Worm (Caenorhabditis elegans) whole organism, late embryonic: ENCODE measurements around the gene spp-7.

Experiments
- C08G9.2 ChIP-seq: sonication (generic microtip); optimal IDR thresholded peaks from 2 replicates; lab custom pipeline; 2016; ENCODE audit warnings: mild to moderate bottlenecking, missing genetic modification characterization, moderate library complexity, missing compliant biosample characterization
- C38D4.7 ChIP-seq: fragments of 200-800 bp; sonication (Bioruptor generic); optimal IDR thresholded peaks from 2 replicates; lab custom pipeline; 2018; ENCODE audit warnings: mild to moderate bottlenecking, missing genetic modification characterization, moderate library complexity, missing compliant biosample characterization
- F13H6.1 ChIP-seq: sonication (generic microtip); optimal IDR thresholded peaks from 2 replicates; lab custom pipeline; 2016; ENCODE audit warnings: missing genetic modification characterization, missing compliant biosample characterization
- ama-1 ChIP-seq: fragments of 150-350 bp; optimal IDR thresholded peaks from 2 replicates; lab custom pipeline; 2014
- ceh-14 ChIP-seq: sonication (generic microtip); optimal IDR thresholded peaks from 2 replicates; lab custom pipeline; 2016; ENCODE audit warnings: missing genotype, missing genetic modification characterization, missing compliant biosample characterization
- ceh-18 ChIP-seq: sonication (generic microtip); optimal IDR thresholded peaks from 2 replicates; lab custom pipeline; 2016; ENCODE audit warnings: missing genetic modification characterization, missing compliant biosample characterization
- ceh-19 ChIP-seq: fragments of 200-800 bp; sonication (Bioruptor generic); optimal IDR thresholded peaks from 2 replicates; lab custom pipeline; 2018; ENCODE audit warnings: mild to moderate bottlenecking, missing genetic modification characterization, missing compliant biosample characterization
- ceh-2 ChIP-seq: sonication (generic microtip); optimal IDR thresholded peaks from 2 replicates; lab custom pipeline; 2016; ENCODE audit warnings: missing genotype, missing genetic modification characterization, missing compliant biosample characterization
- ceh-22 ChIP-seq: sonication (generic microtip); optimal IDR thresholded peaks from 2 replicates; lab custom pipeline; 2017; ENCODE audit warnings: missing biosample characterization, missing genetic modification characterization
- ceh-30 ChIP-seq: fragments of 150-350 bp; optimal IDR thresholded peaks from 2 replicates; lab custom pipeline; 2014; ENCODE audit warnings: missing biosample characterization, missing genetic modification characterization
- ceh-34 ChIP-seq: sonication (generic microtip); optimal IDR thresholded peaks from 2 replicates; lab custom pipeline; 2016; ENCODE audit warnings: mild to moderate bottlenecking, missing genetic modification characterization, missing compliant biosample characterization
- ceh-45 ChIP-seq: fragments of 200-800 bp; sonication (Bioruptor generic); IDR thresholded peaks from 2 replicates; pipeline ENCODE4 v1.3.6; 2022; ENCODE audit warnings: missing genetic modification reagents, missing genetic modification characterization, missing compliant biosample characterization
- ceh-48 ChIP-seq: sonication (generic microtip); optimal IDR thresholded peaks from 2 replicates; lab custom pipeline; 2016; ENCODE audit warnings: missing genetic modification characterization, inconsistent platforms, missing compliant biosample characterization
- ceh-6 ChIP-seq: fragments of 200-800 bp; sonication (Bioruptor generic); optimal IDR thresholded peaks from 2 replicates; lab custom pipeline; 2018; ENCODE audit warnings: mild to moderate bottlenecking, missing genetic modification characterization, missing compliant biosample characterization
- che-1 ChIP-seq: sonication (generic microtip); optimal IDR thresholded peaks from 2 replicates; lab custom pipeline; 2016; ENCODE audit warnings: mild to moderate bottlenecking, missing genetic modification characterization, missing compliant biosample characterization
- dve-1 ChIP-seq: sonication (generic microtip); optimal IDR thresholded peaks from 2 replicates; lab custom pipeline; 2017; ENCODE audit warnings: antibody characterized with exemption, mild to moderate bottlenecking, missing genetic modification characterization, missing compliant biosample characterization
- elt-2 ChIP-seq: sonication (generic microtip); optimal IDR thresholded peaks from 2 replicates; lab custom pipeline; 2016; ENCODE audit warnings: missing genetic modification reagents, missing genetic modification characterization, missing compliant biosample characterization
- elt-4 ChIP-seq: sonication (generic microtip); optimal IDR thresholded peaks from 2 replicates; lab custom pipeline; 2016; ENCODE audit warnings: missing genetic modification characterization, missing compliant biosample characterization
- ets-4 ChIP-seq: sonication (generic microtip); optimal IDR thresholded peaks from 2 replicates; lab custom pipeline; 2016; ENCODE audit warnings: missing genetic modification characterization, missing compliant biosample characterization
- eyg-1 ChIP-seq: sonication (generic microtip); optimal IDR thresholded peaks from 2 replicates; lab custom pipeline; 2016; ENCODE audit warnings: missing genotype, missing genetic modification characterization, missing compliant biosample characterization
- fax-1 ChIP-seq: sonication (generic microtip); optimal IDR thresholded peaks from 2 replicates; lab custom pipeline; 2016; ENCODE audit warnings: missing genotype, missing genetic modification characterization, missing compliant biosample characterization
- gmeb-2 ChIP-seq: sonication (generic microtip); optimal IDR thresholded peaks from 2 replicates; lab custom pipeline; 2016; ENCODE audit warnings: missing genetic modification characterization, inconsistent platforms, missing compliant biosample characterization
- hlh-15 ChIP-seq: sonication (generic microtip); optimal IDR thresholded peaks from 2 replicates; lab custom pipeline; 2016; ENCODE audit warnings: missing genetic modification characterization, missing compliant biosample characterization
- hlh-30 ChIP-seq: sonication (generic microtip); optimal IDR thresholded peaks from 2 replicates; lab custom pipeline; 2017; ENCODE audit warnings: antibody characterized with exemption, missing genetic modification characterization, missing compliant biosample characterization; ENCODE audit not compliant: insufficient read depth
- lim-6 ChIP-seq: sonication (generic microtip); optimal IDR thresholded peaks from 2 replicates; lab custom pipeline; 2016; ENCODE audit warnings: missing genetic modification characterization, missing compliant biosample characterization
- lin-11 ChIP-seq: fragments of 200-800 bp; sonication (Bioruptor generic); optimal IDR thresholded peaks from 2 replicates; lab custom pipeline; 2018; ENCODE audit warnings: mild to moderate bottlenecking, missing genetic modification characterization, missing compliant biosample characterization
- nhr-11 ChIP-seq: fragments of 150-350 bp; optimal IDR thresholded peaks from 2 replicates; lab custom pipeline; 2014; ENCODE audit warnings: missing biosample characterization, missing genetic modification characterization
- nhr-232 ChIP-seq: sonication (generic microtip); optimal IDR thresholded peaks from 2 replicates; lab custom pipeline; 2016; ENCODE audit warnings: missing genetic modification characterization, missing compliant biosample characterization
- npax-4 ChIP-seq: sonication (generic microtip); optimal IDR thresholded peaks from 2 replicates; lab custom pipeline; 2016; ENCODE audit warnings: missing genetic modification characterization, missing compliant biosample characterization
- pag-3 ChIP-seq: sonication (generic microtip); optimal IDR thresholded peaks from 2 replicates; lab custom pipeline; 2016; ENCODE audit warnings: missing compliant biosample characterization, missing genetic modification characterization, borderline replicate concordance
- pax-1 ChIP-seq: fragments of 150-350 bp; optimal IDR thresholded peaks from 2 replicates; lab custom pipeline; 2014; ENCODE audit warnings: missing biosample characterization, missing genetic modification characterization
- pha-4 ChIP-seq: fragments of 150-350 bp; optimal IDR thresholded peaks from 2 replicates; lab custom pipeline; 2018; ENCODE audit warnings: missing biosample characterization, missing genetic modification reagents, missing genetic modification characterization
- pqm-1 ChIP-seq: sonication (generic microtip); optimal IDR thresholded peaks from 2 replicates; lab custom pipeline; 2016; ENCODE audit warnings: missing genetic modification characterization, missing compliant biosample characterization
- pros-1 ChIP-seq: fragments of 150-350 bp; optimal IDR thresholded peaks from 2 replicates; lab custom pipeline; 2014; ENCODE audit warnings: missing biosample characterization, missing genetic modification reagents, missing genetic modification characterization
- ref-2 ChIP-seq: sonication (generic microtip); optimal IDR thresholded peaks from 2 replicates; lab custom pipeline; 2016; ENCODE audit warnings: missing genetic modification characterization, missing compliant biosample characterization
- sdc-2 ChIP-seq: sonication (generic microtip); optimal IDR thresholded peaks from 2 replicates; lab custom pipeline; 2016; ENCODE audit warnings: missing genotype, missing genetic modification characterization, missing compliant biosample characterization
- sox-4 ChIP-seq: sonication (generic microtip); optimal IDR thresholded peaks from 2 replicates; lab custom pipeline; 2017; ENCODE audit warnings: mild to moderate bottlenecking, missing genetic modification characterization, inconsistent platforms, missing compliant biosample characterization
- syd-9 ChIP-seq: sonication (generic microtip); optimal IDR thresholded peaks from 2 replicates; lab custom pipeline; 2016; ENCODE audit warnings: mild to moderate bottlenecking, missing genetic modification characterization, moderate library complexity, missing compliant biosample characterization
- tbx-7 ChIP-seq: sonication (generic microtip); optimal IDR thresholded peaks from 2 replicates; lab custom pipeline; 2016; ENCODE audit warnings: missing genotype, missing genetic modification characterization, missing compliant biosample characterization
- unc-3 ChIP-seq, 2 experiments: fragments of 200-800 bp in 1 of 2; sonication (Bioruptor generic) in 1 of 2; sonication (generic microtip) in 1 of 2; conservative IDR thresholded peaks in 1 of 2; optimal IDR thresholded peaks in 1 of 2; 2 replicates each; pipeline versions ENCODE4 v1.3.6 to Lab custom; 2016 to 2022; ENCODE audit warnings: missing compliant biosample characterization in 2 of 2, missing genetic modification characterization in 2 of 2, missing genetic modification reagents in 1 of 2
- unc-42 ChIP-seq: sonication (generic microtip); optimal IDR thresholded peaks from 2 replicates; lab custom pipeline; 2016; ENCODE audit warnings: missing genotype, missing genetic modification characterization, missing compliant biosample characterization
- unc-55 ChIP-seq: sonication (generic microtip); optimal IDR thresholded peaks from 2 replicates; lab custom pipeline; 2017; ENCODE audit warnings: missing biosample characterization, missing genetic modification reagents, missing genetic modification characterization
- unc-86 ChIP-seq: sonication (generic microtip); optimal IDR thresholded peaks from 2 replicates; lab custom pipeline; 2016; ENCODE audit warnings: missing genetic modification characterization, missing compliant biosample characterization
- zip-5 ChIP-seq: sonication (generic microtip); optimal IDR thresholded peaks from 2 replicates; lab custom pipeline; 2016; ENCODE audit warnings: missing genetic modification characterization, missing compliant biosample characterization
- ztf-16 ChIP-seq: sonication (generic microtip); optimal IDR thresholded peaks from 2 replicates; lab custom pipeline; 2017; ENCODE audit warnings: missing genetic modification characterization, missing compliant biosample characterization

Gene spp-7

ce11 chrIV:5377062-5377461 is 38.5 kb downstream of the spp-7 start, which contains the start of gene elo-5:
Gene elo-5 (minus strand): TSS chrIV:5377117.
- no peak for TF ChIP-seq elt-4
- TF ChIP-seq ceh-34 = no peak
- peak; percentile 39 for TF ChIP-seq elt-2 (tag; lab: Kevin White, UChicago)
- no peak for TF ChIP-seq syd-9 (tag; lab: Kevin White, UChicago)
- no peak for TF ChIP-seq ets-4 (tag; lab: Kevin White, UChicago)

ce11 chrIV:5374946-5375345 is 40.6 kb downstream of the spp-7 start:
- TF ChIP-seq sdc-2 (tag; lab: Kevin White, UChicago) = no peak
- no peak for TF ChIP-seq fax-1 (tag; lab: Kevin White, UChicago)
- TF ChIP-seq ets-4 (tag; lab: Kevin White, UChicago) = no peak
- no peak for TF ChIP-seq ceh-18 (tag; lab: Kevin White, UChicago)
- TF ChIP-seq eyg-1 (tag; lab: Kevin White, UChicago) = no peak
- no peak for TF ChIP-seq ceh-45
- TF ChIP-seq tbx-7 = no peak
- no peak for TF ChIP-seq ref-2 (tag; lab: Kevin White, UChicago)
- TF ChIP-seq nhr-232 (tag; lab: Kevin White, UChicago) = no peak
- no peak for TF ChIP-seq pha-4 (tag; lab: Kevin White, UChicago)
- no peak for TF ChIP-seq ceh-14 (tag; lab: Kevin White, UChicago)
- TF ChIP-seq ceh-30 (tag; lab: Kevin White, UChicago) = no peak
- no peak for TF ChIP-seq nhr-11 (tag; lab: Kevin White, UChicago)
- TF ChIP-seq gmeb-2 (tag; lab: Kevin White, UChicago) = no peak
- TF ChIP-seq, all 69 proteins: peak for 0

- TF ChIP-seq hlh-15 (tag; lab: Kevin White, UChicago) (no peak), ceh-6 (GFP tag; lab: Kevin White, UChicago) (no peak), zip-5 (tag; lab: Kevin White, UChicago) (no peak), elt-4 (no peak), dve-1 (tag; lab: Kevin White, UChicago) (no peak), pag-3 (tag; lab: Kevin White, UChicago) (no peak), C08G9.2 (tag; lab: Kevin White, UChicago) (no peak), ceh-22 (no peak), pha-4 (tag; lab: Kevin White, UChicago) (no peak), pax-1 (tag; lab: Kevin White, UChicago) (no peak), fax-1 (tag; lab: Kevin White, UChicago) (no peak), unc-55 (GFP tag; lab: Kevin White, UChicago) (no peak), C38D4.7 (GFP tag; lab: Kevin White, UChicago) (no peak), sox-4 (no peak), ceh-14 (tag; lab: Kevin White, UChicago) (no peak), lin-11 (tag; lab: Kevin White, UChicago) (no peak), ama-1 (lab: Kevin White, UChicago) (no peak), syd-9 (tag; lab: Kevin White, UChicago) (no peak)
Observed at ce11 chrIV:5374321-5374720, 41.3 kb downstream of the spp-7 start.

ce11 chrIV:5370914-5371313 is 44.7 kb downstream of the spp-7 start:
- peak; percentile 21 for TF ChIP-seq ztf-16 (tag; lab: Kevin White, UChicago)
- TF ChIP-seq pqm-1 (tag; lab: Kevin White, UChicago) = no peak
- no peak for TF ChIP-seq nhr-11 (tag; lab: Kevin White, UChicago)
- no peak for TF ChIP-seq sdc-2 (tag; lab: Kevin White, UChicago)
- TF ChIP-seq F13H6.1 (tag; lab: Kevin White, UChicago) = no peak
- TF ChIP-seq pros-1 (tag; lab: Kevin White, UChicago) = no peak
- TF ChIP-seq sox-4 = peak; percentile 44
- TF ChIP-seq ceh-48 (tag; lab: Kevin White, UChicago) = no peak
- TF ChIP-seq C08G9.2 (tag; lab: Kevin White, UChicago) = no peak
- TF ChIP-seq eyg-1 (tag; lab: Kevin White, UChicago) = no peak
- TF ChIP-seq C38D4.7 (GFP tag; lab: Kevin White, UChicago) = peak; percentile 1
- TF ChIP-seq unc-86 (tag; lab: Kevin White, UChicago) = peak; percentile 44
- TF ChIP-seq hlh-15 (tag; lab: Kevin White, UChicago) = peak; percentile 14
- no peak for TF ChIP-seq ceh-19
- TF ChIP-seq ceh-6 (GFP tag; lab: Kevin White, UChicago) = no peak
- TF ChIP-seq syd-9 (tag; lab: Kevin White, UChicago) = no peak
- no peak for TF ChIP-seq unc-42 (tag; lab: Kevin White, UChicago)
- TF ChIP-seq ref-2 (tag; lab: Kevin White, UChicago) = peak; percentile 20
- TF ChIP-seq lim-6 = no peak
- no peak for TF ChIP-seq hlh-30 (tag; lab: Kevin White, UChicago)
- TF ChIP-seq elt-4 = no peak
- no peak for TF ChIP-seq unc-3 (GFP tag; conservative IDR thresholded peaks at IDR 0.05; lab: Robert Waterston, UW)
- TF ChIP-seq unc-3 (tag; optimal IDR thresholded peaks at IDR 0.05; lab: Kevin White, UChicago) = peak; percentile 22
- TF ChIP-seq che-1 = no peak
- no peak for TF ChIP-seq npax-4 (tag; lab: Kevin White, UChicago)
- TF ChIP-seq ceh-34 = peak; percentile 71
- TF ChIP-seq ceh-2 (tag; lab: Kevin White, UChicago) = peak; percentile 43
- no peak for TF ChIP-seq lin-11 (tag; lab: Kevin White, UChicago)
